Fruit fly (Drosophila melanogaster): ENCODE measurements around the gene CG15365.

DNA sequence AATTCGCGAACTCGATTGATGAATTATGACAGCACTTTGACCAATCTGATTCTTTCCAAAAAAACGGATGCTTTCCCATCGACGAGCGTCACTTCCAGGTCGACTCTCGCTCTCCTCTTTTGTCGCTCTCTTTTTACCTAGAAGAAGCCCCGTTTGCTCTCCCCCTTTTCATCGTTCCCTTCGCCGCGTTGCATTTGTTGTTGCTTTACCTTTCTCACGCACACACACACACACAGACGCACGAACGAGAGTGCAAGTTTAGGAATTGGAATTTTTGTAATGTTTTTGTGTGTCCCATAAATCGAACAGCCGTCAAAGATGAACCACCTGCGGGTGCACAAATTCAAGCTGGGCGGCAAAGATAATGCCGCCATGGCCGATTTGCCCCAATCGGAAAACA lies 18.8 kb downstream of the CG15365 start:
- TF ChIP-seq psq (optimal IDR thresholded peaks at IDR 0.05), result no peak
- no peak for TF ChIP-seq Myc (optimal IDR thresholded peaks at IDR 0.05)
- no peak for TF ChIP-seq Sin3A (optimal IDR thresholded peaks at IDR 0.05)

Measured in Kc167 (cell line).